Fruit fly (Drosophila melanogaster) whole organism, wandering third instar larva: ENCODE measurements around the gene Sws1.

ENCODE experiments used
- Abd-B ChIP-seq: fragments of >200 bp; optimal IDR thresholded peaks from 2 replicates; lab custom pipeline; 2017; ENCODE audit warnings: missing biosample characterization, missing genetic modification characterization
- CG32264 ChIP-seq: fragments of 200-800 bp; sonication (Bioruptor generic); optimal IDR thresholded peaks from 2 replicates; lab custom pipeline; 2016; ENCODE audit warnings: missing biosample characterization, missing genetic modification characterization
- CG9705 ChIP-seq: fragments of 200-800 bp; sonication (Bioruptor generic); optimal IDR thresholded peaks from 2 replicates; lab custom pipeline; 2018; ENCODE audit warnings: missing biosample characterization, mild to moderate bottlenecking, missing genetic modification characterization
- Dfd ChIP-seq: fragments of >200 bp; optimal IDR thresholded peaks from 2 replicates; lab custom pipeline; 2017; ENCODE audit warnings: missing biosample characterization, missing genetic modification characterization
- Dif ChIP-seq: fragments of 200-275, 200-300 bp; sonication (Bioruptor generic); optimal IDR thresholded peaks from 2 replicates; lab custom pipeline; 2018; ENCODE audit warnings: missing biosample characterization, missing genetic modification characterization; ENCODE audit not compliant: partially characterized antibody
- GATAd ChIP-seq: sonication (Bioruptor generic); optimal IDR thresholded peaks from 2 replicates; lab custom pipeline; 2016; ENCODE audit warnings: missing biosample characterization, missing genetic modification characterization
- Hnf4 ChIP-seq: fragments of 200-800 bp; sonication (Bioruptor generic); optimal IDR thresholded peaks from 2 replicates; lab custom pipeline; 2016; ENCODE audit warnings: missing biosample characterization, mild to moderate bottlenecking, missing genetic modification characterization
- Hr78 ChIP-seq: fragments of >200 bp; optimal IDR thresholded peaks from 2 replicates; lab custom pipeline; 2017; ENCODE audit warnings: missing biosample characterization, missing genetic modification characterization
- Mio ChIP-seq: sonication (Bioruptor generic); optimal IDR thresholded peaks from 2 replicates; lab custom pipeline; 2016; ENCODE audit warnings: missing biosample characterization, missing genetic modification characterization
- Myc ChIP-seq: fragments of >200 bp; optimal IDR thresholded peaks from 2 replicates; lab custom pipeline; 2017
- OdsH ChIP-seq: fragments of 200-800 bp; sonication (Bioruptor generic); optimal IDR thresholded peaks from 2 replicates; lab custom pipeline; 2016; ENCODE audit warnings: missing biosample characterization, mild to moderate bottlenecking, missing genetic modification characterization
- Rel ChIP-seq, 2 experiments: fragments of 200-800 bp; sonication (Bioruptor generic) in 1 of 2; optimal IDR thresholded peaks; 2 replicates in 1 of 2; 3 replicates in 1 of 2; lab custom pipeline; 2016 to 2019; ENCODE audit warnings: mild to moderate bottlenecking in 2 of 2, missing biosample characterization in 2 of 2, missing genetic modification characterization in 2 of 2, moderate library complexity in 1 of 2
- Sp1 ChIP-seq: fragments of 200-800 bp; sonication (Bioruptor generic); optimal IDR thresholded peaks from 3 replicates; lab custom pipeline; 2019; ENCODE audit warnings: missing biosample characterization, mild to moderate bottlenecking, missing genetic modification characterization, moderate library complexity
- Vsx2 ChIP-seq: fragments of 200-300, 225-300 bp; sonication (Bioruptor generic); optimal IDR thresholded peaks from 2 replicates; lab custom pipeline; 2018; ENCODE audit warnings: missing biosample characterization, missing genetic modification characterization; ENCODE audit not compliant: partially characterized antibody
- brk ChIP-seq: fragments of 200-800 bp; sonication (Bioruptor generic); optimal IDR thresholded peaks from 2 replicates; lab custom pipeline; 2016; ENCODE audit warnings: missing biosample characterization, mild to moderate bottlenecking, missing genetic modification characterization
- dl ChIP-seq, 2 experiments: fragments of 175-275, 200-275 bp in 1 of 2; fragments of 200-275 bp in 1 of 2; sonication (Bioruptor generic); optimal IDR thresholded peaks; lab custom pipeline; 2018; ENCODE audit warnings: mild to moderate bottlenecking in 2 of 2, missing biosample characterization in 2 of 2, missing genetic modification characterization in 2 of 2, moderate library complexity in 2 of 2; ENCODE audit not compliant: partially characterized antibody in 2 of 2, insufficient read depth in 1 of 2
- ey ChIP-seq: fragments of 200-800 bp; sonication (Bioruptor generic); optimal IDR thresholded peaks from 2 replicates; lab custom pipeline; 2016; ENCODE audit warnings: missing biosample characterization, missing genetic modification characterization
- foxo ChIP-seq, 2 experiments: fragments of 200-800 bp; sonication (Bioruptor generic); optimal IDR thresholded peaks; 2 replicates in 1 of 2; 3 replicates in 1 of 2; lab custom pipeline; 2016 to 2017; ENCODE audit warnings: missing biosample characterization in 2 of 2, missing genetic modification characterization in 2 of 2
- fru ChIP-seq: fragments of 200-800 bp; sonication (Bioruptor generic); optimal IDR thresholded peaks from 3 replicates; lab custom pipeline; 2016; ENCODE audit warnings: missing biosample characterization, mild to moderate bottlenecking, missing genetic modification characterization
- h ChIP-seq: fragments of 200-800 bp; sonication (Bioruptor generic); optimal IDR thresholded peaks from 3 replicates; lab custom pipeline; 2016; ENCODE audit warnings: missing biosample characterization, mild to moderate bottlenecking, missing genetic modification characterization
- jim ChIP-seq: fragments of 175-275, 200-325 bp; sonication (Bioruptor generic); optimal IDR thresholded peaks from 2 replicates; lab custom pipeline; 2016; ENCODE audit warnings: missing biosample characterization, mild to moderate bottlenecking, missing genetic modification characterization
- lola ChIP-seq: fragments of >200 bp; optimal IDR thresholded peaks from 2 replicates; lab custom pipeline; 2017; ENCODE audit warnings: missing biosample characterization, missing genetic modification characterization
- pan ChIP-seq: fragments of >200 bp; optimal IDR thresholded peaks from 2 replicates; lab custom pipeline; 2017
- psq ChIP-seq: fragments of 200-800 bp; sonication (Bioruptor generic); optimal IDR thresholded peaks from 3 replicates; lab custom pipeline; 2017; ENCODE audit warnings: missing biosample characterization, mild to moderate bottlenecking, missing genetic modification characterization, moderate library complexity
- sage ChIP-seq: fragments of 200-800 bp; sonication (Bioruptor generic); optimal IDR thresholded peaks from 2 replicates; lab custom pipeline; 2016; ENCODE audit warnings: missing biosample characterization, mild to moderate bottlenecking, missing genetic modification characterization
- sv ChIP-seq: fragments of 200-800 bp; sonication (Bioruptor generic); optimal IDR thresholded peaks from 3 replicates; lab custom pipeline; 2016; ENCODE audit warnings: missing biosample characterization, missing genetic modification characterization
- tai ChIP-seq: sonication (Bioruptor generic); optimal IDR thresholded peaks from 2 replicates; lab custom pipeline; 2016; ENCODE audit warnings: missing biosample characterization, missing genetic modification characterization
- usp ChIP-seq: fragments of >200 bp; optimal IDR thresholded peaks from 2 replicates; lab custom pipeline; 2017; ENCODE audit warnings: missing biosample characterization, missing genetic modification characterization
- woc ChIP-seq: sonication (Bioruptor generic); optimal IDR thresholded peaks from 2 replicates; lab custom pipeline; 2016; ENCODE audit warnings: missing biosample characterization, mild to moderate bottlenecking, missing genetic modification characterization

The Sws1 gene

DNA sequence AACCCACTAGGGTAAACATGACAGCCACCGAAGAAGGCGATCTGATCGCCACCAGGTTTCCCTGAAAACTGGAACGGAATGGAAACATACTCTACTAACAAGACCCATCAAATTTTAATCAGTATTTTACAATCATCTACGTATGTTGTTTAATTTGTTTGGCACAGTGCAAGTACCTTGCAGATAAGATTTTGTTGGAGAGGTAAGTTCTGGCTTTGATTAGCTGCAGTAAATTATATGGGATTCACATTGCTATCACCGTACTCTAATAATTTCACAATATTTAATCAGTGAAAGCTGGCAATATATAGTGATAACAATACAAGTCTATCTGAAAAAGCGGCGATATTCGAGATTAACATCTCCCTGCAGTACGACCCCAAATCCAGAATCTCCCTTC is 10.1 kb downstream of the Sws1 start, which contains the start of gene Cyp309a1:
Cyp309a1 (minus strand) TSS at position 73 of the 400 bp plus-strand sequence.
- TF ChIP-seq Rel (GFP tag; optimal IDR thresholded peaks at IDR 0.05; lab: Kevin White, UChicago), result no peak
- TF ChIP-seq Rel (tag; optimal IDR thresholded peaks at IDR 0.05; lab: Kevin White, UChicago), result peak; percentile 94
- TF ChIP-seq brk, result no peak
- TF ChIP-seq Vsx2 (GFP tag; lab: Kevin White, UChicago), result peak; percentile 54
- TF ChIP-seq, all 38 proteins: peak for 2

DNA sequence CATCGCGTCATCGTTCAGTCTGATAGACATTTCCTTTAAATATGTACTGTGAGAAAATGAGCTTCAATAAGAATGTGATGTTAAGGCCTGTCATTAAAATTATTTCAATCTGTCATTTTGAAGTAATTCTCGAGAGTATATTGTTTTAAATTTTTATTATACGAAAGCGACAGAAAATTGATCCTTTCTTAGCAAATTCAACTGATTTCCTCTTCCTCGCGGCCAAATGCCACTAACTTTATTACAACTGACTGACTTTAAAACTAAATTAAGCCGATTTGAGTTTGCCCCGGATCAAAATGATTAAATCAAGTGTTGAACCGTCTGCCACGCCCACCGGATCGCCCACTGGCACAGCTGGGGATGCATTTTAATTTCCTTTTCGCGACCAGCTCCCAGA is 22.1 kb downstream of the Sws1 start, which contains the start of gene CG3515:
CG3515 (minus strand) TSS at position 101 of the 400 bp plus-strand sequence.
- no peak for TF ChIP-seq jim (GFP tag; lab: Kevin White, UChicago)
- no peak for TF ChIP-seq dl (GFP tag; optimal IDR thresholded peaks at IDR 0.05; lab: Kevin White, UChicago; ENCODE audit: insufficient read depth in 1 of 2, partially characterized antibody in 2 of 2)
- no peak for TF ChIP-seq usp (GFP tag; lab: Kevin White, UChicago)
- no peak for TF ChIP-seq CG9705
- no peak for TF ChIP-seq foxo (GFP tag; optimal IDR thresholded peaks at IDR 0.05; lab: Kevin White, UChicago)
- TF ChIP-seq CG32264 (GFP tag; lab: Kevin White, UChicago), result no peak
- TF ChIP-seq fru (GFP tag; lab: Kevin White, UChicago), result no peak
- no peak for TF ChIP-seq Myc (lab: Kevin White, UChicago)
- TF ChIP-seq brk, result no peak
- TF ChIP-seq Dfd (GFP tag; lab: Kevin White, UChicago), result no peak
- no peak for TF ChIP-seq h (GFP tag; lab: Kevin White, UChicago)
- no peak for TF ChIP-seq Hnf4 (GFP tag; lab: Kevin White, UChicago)
- no peak for TF ChIP-seq Dif (GFP tag; lab: Kevin White, UChicago)
- TF ChIP-seq pan (lab: Kevin White, UChicago), result no peak
- TF ChIP-seq GATAd, result no peak
- no peak for TF ChIP-seq sage (GFP tag; lab: Kevin White, UChicago)
- TF ChIP-seq tai (GFP tag; lab: Kevin White, UChicago), result no peak
- TF ChIP-seq Mio (GFP tag; lab: Kevin White, UChicago), result no peak
- no peak for TF ChIP-seq OdsH (GFP tag; lab: Kevin White, UChicago)
- TF ChIP-seq, all 38 proteins: peak for 0

DNA sequence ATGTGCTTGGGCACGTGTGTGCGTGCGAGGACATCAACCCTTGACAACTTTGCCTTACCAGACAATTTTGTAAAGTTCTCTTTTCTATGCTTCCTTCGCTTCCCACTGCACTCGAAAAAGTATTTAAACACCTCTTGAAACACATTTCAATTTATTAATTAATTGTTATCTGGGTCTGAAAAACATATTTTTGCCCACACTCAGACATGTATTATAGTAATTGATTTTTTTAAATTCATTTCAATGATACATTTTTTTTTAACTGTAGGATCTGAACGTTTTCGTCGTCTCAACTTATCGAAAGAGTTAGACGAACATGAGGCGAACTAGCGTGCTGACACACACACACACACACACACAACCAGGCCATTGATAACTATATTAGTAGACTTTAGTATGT is 32.4 kb downstream of the Sws1 start:
- no peak for TF ChIP-seq pan (lab: Kevin White, UChicago)
- TF ChIP-seq Mio (GFP tag; lab: Kevin White, UChicago), result no peak
- TF ChIP-seq Sp1 (GFP tag; lab: Kevin White, UChicago), result no peak
- no peak for TF ChIP-seq ey (GFP tag; lab: Kevin White, UChicago)
- TF ChIP-seq fru (GFP tag; lab: Kevin White, UChicago), result no peak
- TF ChIP-seq OdsH (GFP tag; lab: Kevin White, UChicago), result no peak

DNA sequence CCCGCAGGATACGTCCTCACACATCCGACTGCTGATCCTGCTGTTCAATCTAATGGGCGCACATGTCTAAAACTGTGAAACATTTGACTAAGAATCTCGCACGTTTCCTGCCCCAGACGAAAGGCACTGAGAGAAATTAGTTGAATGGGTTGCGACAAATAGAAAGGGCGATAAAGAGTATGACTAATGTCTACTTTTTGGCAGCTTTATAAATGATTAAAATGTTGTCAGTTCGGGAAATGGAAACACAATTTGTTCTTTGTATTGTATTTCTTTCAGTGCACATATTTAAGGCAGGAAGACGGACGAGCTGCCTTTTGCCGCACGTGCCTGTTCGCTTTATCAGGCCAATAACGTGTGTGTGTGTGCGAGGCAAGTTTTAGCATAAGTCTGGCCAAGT is 46.8 kb downstream of the Sws1 start:
- TF ChIP-seq Abd-B, result no peak
- no peak for TF ChIP-seq woc (GFP tag; lab: Kevin White, UChicago)
- no peak for TF ChIP-seq Hr78
- no peak for TF ChIP-seq Dif (GFP tag; lab: Kevin White, UChicago)
- TF ChIP-seq psq (GFP tag; lab: Kevin White, UChicago), result no peak
- no peak for TF ChIP-seq sv
- TF ChIP-seq lola, result no peak
- TF ChIP-seq sage (GFP tag; lab: Kevin White, UChicago), result no peak
- no peak for TF ChIP-seq Sp1 (GFP tag; lab: Kevin White, UChicago)
- no peak for TF ChIP-seq Myc (lab: Kevin White, UChicago)
- no peak for TF ChIP-seq GATAd
